Worm (Caenorhabditis elegans): ENCODE results near the gene rme-6.

Gene rme-6

DNA sequence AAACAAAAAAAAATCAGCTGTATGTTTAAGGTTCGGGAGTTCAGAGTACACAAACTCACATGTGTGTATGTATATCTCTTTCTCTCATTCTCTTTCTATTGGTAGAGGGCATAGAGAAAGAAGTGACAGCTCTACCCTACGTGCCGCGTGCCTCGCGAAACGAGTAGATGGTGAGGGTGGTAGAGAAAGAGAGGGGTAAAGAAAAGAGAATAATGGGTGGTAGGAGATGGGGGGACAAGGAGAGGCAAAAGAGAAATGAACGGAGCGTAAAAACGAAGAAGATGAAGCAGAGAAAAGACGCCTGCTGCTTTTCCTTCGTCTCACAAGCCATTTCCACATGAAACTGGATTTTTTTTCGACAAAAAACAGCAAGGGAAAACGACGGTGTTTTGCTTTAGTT, 3.8 kb upstream of the rme-6 start (continued):
- peak; percentile 87 for TF ChIP-seq B0336.3 (GFP tag; IDR thresholded peaks at IDR 0.05)
- no peak for TF ChIP-seq aptf-2 (GFP tag; conservative IDR thresholded peaks at IDR 0.05)
- TF ChIP-seq K12H6.12 (tag; optimal IDR thresholded peaks at IDR 0.05), result peak; percentile 95
- peak; percentile 92 for TF ChIP-seq atf-7 (tag; optimal IDR thresholded peaks at IDR 0.05)
- TF ChIP-seq ama-1 (optimal IDR thresholded peaks at IDR 0.05), result no peak
- peak in 1 of 2 experiments; percentile 67 for TF ChIP-seq ama-1 (GFP tag; optimal IDR thresholded peaks at IDR 0.05)
- TF ChIP-seq ceh-40 (GFP tag; IDR thresholded peaks at IDR 0.05), result no peak
- no peak for TF ChIP-seq efl-1 (GFP tag; optimal IDR thresholded peaks at IDR 0.05)
- TF ChIP-seq akir-1 (GFP tag; optimal IDR thresholded peaks at IDR 0.05), result no peak
- TF ChIP-seq madf-10 (tag; optimal IDR thresholded peaks at IDR 0.05), result peak; percentile 84
- no peak for TF ChIP-seq snpc-1.1 (tag; optimal IDR thresholded peaks at IDR 0.05; ENCODE audit: insufficient read depth)

- TF ChIP-seq attf-6 (GFP tag; IDR thresholded peaks at IDR 0.05) (no peak), ceh-58 (GFP tag; IDR thresholded peaks at IDR 0.05) (no peak), snpc-4 (GFP tag; optimal IDR thresholded peaks at IDR 0.05) (no peak), snpc-4 (tag; optimal IDR thresholded peaks at IDR 0.05) (no peak), nhr-179 (tag; optimal IDR thresholded peaks at IDR 0.05) (no peak), B0336.3 (GFP tag; IDR thresholded peaks at IDR 0.05) (no peak), ekl-4 (GFP tag; IDR thresholded peaks at IDR 0.05) (no peak), bed-2 (GFP tag; IDR thresholded peaks at IDR 0.05) (no peak), cebp-2 (GFP tag; IDR thresholded peaks at IDR 0.05) (no peak), Y67H2A.10 (GFP tag; conservative IDR thresholded peaks at IDR 0.05) (no peak), nhr-27 (tag; optimal IDR thresholded peaks at IDR 0.05) (no peak), F57A8.1 (GFP tag; optimal IDR thresholded peaks at IDR 0.05) (no peak), madf-8 (GFP tag; conservative IDR thresholded peaks at IDR 0.05) (no peak), atf-7 (tag; optimal IDR thresholded peaks at IDR 0.05) (no peak), F10E7.11 (tag; optimal IDR thresholded peaks at IDR 0.05) (no peak), Y53F4B.3 (GFP tag; IDR thresholded peaks at IDR 0.05) (no peak), K12H6.12 (tag; optimal IDR thresholded peaks at IDR 0.05) (no peak), tbx-9 (tag; optimal IDR thresholded peaks at IDR 0.05; ENCODE audit: borderline replicate concordance) (no peak), ets-4 (GFP tag; optimal IDR thresholded peaks at IDR 0.05) (no peak)
These were observed 2.6 kb upstream of the rme-6 start for ce11 chrX:1094332-1094731.

DNA sequence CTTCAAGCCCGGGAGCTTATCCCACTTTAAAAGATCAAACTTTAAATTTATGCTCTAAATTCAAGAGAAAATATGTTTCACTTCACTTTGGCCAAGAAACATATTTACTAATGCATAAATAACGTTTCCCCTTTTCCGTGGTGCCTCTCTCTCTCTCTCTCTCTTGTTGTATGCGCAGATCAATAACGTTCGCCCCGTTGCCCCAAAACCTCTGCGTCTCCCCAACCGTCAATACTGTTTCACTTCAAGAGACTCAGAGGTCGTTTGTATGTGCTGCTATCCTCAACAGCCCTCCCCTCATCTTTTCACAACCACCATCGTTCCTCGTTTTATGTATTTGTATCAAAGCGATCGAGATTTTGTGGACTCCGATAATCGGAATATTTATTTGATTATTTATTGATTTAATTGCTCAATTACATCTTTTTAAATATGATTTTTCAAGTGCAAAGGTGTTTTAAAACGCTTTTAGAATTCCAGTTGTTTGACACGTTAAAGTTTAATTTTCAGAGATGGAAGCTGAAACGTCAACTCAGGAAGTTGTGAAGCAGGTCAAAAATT, 6.8 kb downstream of the rme-6 start, which contains the start of gene ife-4:
Gene ife-4 (plus strand): TSS at position 511 of the 561 bp plus-strand sequence.
- no peak for TF ChIP-seq chd-7 (tag; optimal IDR thresholded peaks at IDR 0.05)
- peak; percentile 44; the same call in 1 of the 2 replicates for TF ChIP-seq hmg-1.2 (GFP tag; IDR thresholded peaks at IDR 0.05)

DNA sequence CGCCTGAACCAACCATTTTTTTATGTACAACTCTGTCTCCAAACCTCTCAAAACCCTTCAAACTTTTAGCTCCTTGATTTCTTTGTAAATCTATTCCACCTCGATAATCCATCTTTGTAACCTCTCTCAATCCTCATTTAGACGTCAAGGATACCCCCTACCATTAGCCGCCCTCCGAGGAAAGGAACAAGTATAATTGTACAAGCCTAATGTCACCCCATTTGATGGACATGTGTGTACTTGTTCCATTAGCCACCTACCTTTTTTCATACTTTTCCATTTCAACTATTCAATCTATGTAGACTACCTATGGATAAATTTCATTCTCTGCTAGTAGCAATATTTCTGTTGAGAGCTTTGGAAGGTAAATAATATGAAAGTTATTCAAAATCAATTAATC, 10.8 kb downstream of the rme-6 start, which contains the start of gene C05D9.4:
Gene C05D9.4 (plus strand): TSS at position 301 of the 400 bp plus-strand sequence.
- TF ChIP-seq hlh-26 (GFP tag; conservative IDR thresholded peaks at IDR 0.05), result no peak
- TF ChIP-seq hrde-1 (tag; optimal IDR thresholded peaks at IDR 0.05; ENCODE audit: borderline replicate concordance), result no peak
- TF ChIP-seq somi-1 (GFP tag; optimal IDR thresholded peaks at IDR 0.05), result no peak
- no peak for TF ChIP-seq let-526 (GFP tag; IDR thresholded peaks at IDR 0.05)
- no peak for TF ChIP-seq snpc-1.1 (tag; optimal IDR thresholded peaks at IDR 0.05; ENCODE audit: insufficient read depth)
- TF ChIP-seq ztf-3 (GFP tag; optimal IDR thresholded peaks at IDR 0.05), result no peak
- no peak for TF ChIP-seq Y79H2A.3 (GFP tag; conservative IDR thresholded peaks at IDR 0.05)
- TF ChIP-seq ztf-18 (tag; optimal IDR thresholded peaks at IDR 0.05), result no peak
- no peak for TF ChIP-seq F49E8.2 (tag; optimal IDR thresholded peaks at IDR 0.05; ENCODE audit: insufficient read depth)
- no peak for TF ChIP-seq D2030.7 (GFP tag; IDR thresholded peaks at IDR 0.05)
- TF ChIP-seq hsf-1 (GFP tag; IDR thresholded peaks at IDR 0.05), result no peak
- no peak for TF ChIP-seq nfya-1 (tag; optimal IDR thresholded peaks at IDR 0.05; ENCODE audit: borderline replicate concordance, insufficient read depth)
- no peak for TF ChIP-seq lsy-27 (tag; optimal IDR thresholded peaks at IDR 0.05; ENCODE audit: borderline replicate concordance, insufficient read depth)
- no peak for TF ChIP-seq cebp-1 (GFP tag; IDR thresholded peaks at IDR 0.05)
- TF ChIP-seq cebp-1 (tag; optimal IDR thresholded peaks at IDR 0.05), result no peak
- TF ChIP-seq nhr-90 (tag; optimal IDR thresholded peaks at IDR 0.05), result no peak
- no peak for TF ChIP-seq B0261.1 (tag; optimal IDR thresholded peaks at IDR 0.05)
